Worm (Caenorhabditis elegans): Measurements from ENCODE around the gene C04G6.2.
A peak's percentile ranks its signal among the peaks of the same experiment; 100 is the strongest.

The C04G6.2 gene

DNA sequence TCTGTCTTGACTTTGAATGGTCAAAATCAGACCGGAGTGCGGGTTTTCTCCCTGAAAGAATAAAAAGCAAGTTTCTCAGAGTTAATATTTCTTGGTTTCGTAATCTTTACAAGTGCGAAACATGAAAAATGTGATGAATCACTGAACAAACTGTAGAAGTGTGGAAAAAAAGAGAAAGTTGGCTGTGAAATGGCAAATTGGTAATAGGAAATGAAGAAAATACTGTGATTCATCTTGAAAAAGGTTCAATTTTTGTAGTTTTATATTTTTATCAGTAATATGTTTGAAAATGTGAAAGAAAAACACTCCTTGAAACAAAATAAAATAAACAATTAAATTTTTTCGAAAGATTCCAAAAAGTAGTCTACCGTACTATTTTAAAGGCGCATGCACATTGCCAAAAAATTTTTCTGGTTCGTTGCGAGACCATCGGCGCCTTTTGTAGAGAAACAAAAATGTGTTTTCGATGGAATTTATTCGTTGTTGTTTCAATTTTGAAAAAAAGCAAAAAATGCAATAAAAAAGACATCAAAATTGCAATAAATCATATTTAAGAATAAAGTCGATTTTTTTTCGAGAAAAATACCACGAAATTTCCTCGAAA is 1.3 kb upstream of the C04G6.2 start, which contains the start of gene pld-1:
TSS of gene pld-1 (minus strand) at position 51 of the 604 bp plus-strand sequence.
- TF ChIP-seq ama-1 (optimal IDR thresholded peaks at IDR 0.05), result no peak
- no peak for TF ChIP-seq ama-1 (GFP tag; optimal IDR thresholded peaks at IDR 0.05)
- no peak for TF ChIP-seq snpc-4 (GFP tag; optimal IDR thresholded peaks at IDR 0.05)
- TF ChIP-seq snpc-4 (tag; optimal IDR thresholded peaks at IDR 0.05), result peak in 1 of 4 experiments; percentile 7
- TF ChIP-seq ccch-3 (GFP tag; optimal IDR thresholded peaks at IDR 0.05), result no peak
- no peak for TF ChIP-seq Y56A3A.18 (GFP tag; IDR thresholded peaks at IDR 0.05)
- TF ChIP-seq xnd-1 (tag; optimal IDR thresholded peaks at IDR 0.05), result peak; percentile 93
- peak; percentile 97 for TF ChIP-seq lsl-1 (GFP tag; optimal IDR thresholded peaks at IDR 0.05)
- TF ChIP-seq repo-1 (tag; optimal IDR thresholded peaks at IDR 0.05), result no peak
- TF ChIP-seq nhr-90 (tag; optimal IDR thresholded peaks at IDR 0.05), result no peak
- no peak for TF ChIP-seq B0035.1 (tag; optimal IDR thresholded peaks at IDR 0.05)
- TF ChIP-seq ceh-91 (GFP tag; IDR thresholded peaks at IDR 0.05), result peak; percentile 89
- no peak for TF ChIP-seq B0336.3 (GFP tag; IDR thresholded peaks at IDR 0.05)
- no peak for TF ChIP-seq sptf-2 (GFP tag; optimal IDR thresholded peaks at IDR 0.05)
- no peak for TF ChIP-seq ztf-26 (tag; optimal IDR thresholded peaks at IDR 0.05)
- no peak for TF ChIP-seq somi-1 (GFP tag; optimal IDR thresholded peaks at IDR 0.05)
- TF ChIP-seq bed-2 (GFP tag; IDR thresholded peaks at IDR 0.05), result no peak
- no peak for TF ChIP-seq zim-3 (tag; optimal IDR thresholded peaks at IDR 0.05)
- TF ChIP-seq egrh-3 (GFP tag; IDR thresholded peaks at IDR 0.05), result no peak
- TF ChIP-seq egl-18 (GFP tag; IDR thresholded peaks at IDR 0.05), result no peak
- no peak for TF ChIP-seq nfya-1 (tag; optimal IDR thresholded peaks at IDR 0.05; ENCODE audit: borderline replicate concordance, insufficient read depth)
- TF ChIP-seq madf-3 (GFP tag; IDR thresholded peaks at IDR 0.05), result no peak
- TF ChIP-seq ets-4 (GFP tag; optimal IDR thresholded peaks at IDR 0.05), result no peak
- TF ChIP-seq ceh-27 (GFP tag; optimal IDR thresholded peaks at IDR 0.05), result no peak
- TF ChIP-seq cebp-2 (GFP tag; IDR thresholded peaks at IDR 0.05), result no peak
- no peak for TF ChIP-seq egl-44 (GFP tag; IDR thresholded peaks at IDR 0.05)
- TF ChIP-seq lin-40 (tag; optimal IDR thresholded peaks at IDR 0.05), result no peak
- TF ChIP-seq B0261.1 (tag; optimal IDR thresholded peaks at IDR 0.05), result no peak
- TF ChIP-seq snpc-1.1 (tag; optimal IDR thresholded peaks at IDR 0.05; ENCODE audit: insufficient read depth), result peak; percentile 43
- TF ChIP-seq rec-8 (tag; optimal IDR thresholded peaks at IDR 0.05), result no peak
- TF ChIP-seq F39B2.1 (GFP tag; IDR thresholded peaks at IDR 0.05), result no peak
- peak; percentile 80 for TF ChIP-seq efl-1 (GFP tag; optimal IDR thresholded peaks at IDR 0.05)
- no peak for TF ChIP-seq nfyb-1 (GFP tag; IDR thresholded peaks at IDR 0.05)
- TF ChIP-seq Y79H2A.3 (GFP tag; conservative IDR thresholded peaks at IDR 0.05), result no peak
- TF ChIP-seq F23B12.7 (tag; optimal IDR thresholded peaks at IDR 0.05; ENCODE audit: insufficient read depth), result no peak
- no peak for TF ChIP-seq ekl-4 (GFP tag; IDR thresholded peaks at IDR 0.05)
- no peak for TF ChIP-seq ztf-22 (GFP tag; optimal IDR thresholded peaks at IDR 0.05)
- no peak for TF ChIP-seq nfya-2 (GFP tag; IDR thresholded peaks at IDR 0.05)
- no peak for TF ChIP-seq K11D2.4 (GFP tag; IDR thresholded peaks at IDR 0.05)
- TF ChIP-seq rpc-1 (optimal IDR thresholded peaks at IDR 0.05), result no peak
- no peak for TF ChIP-seq rpc-1 (tag; optimal IDR thresholded peaks at IDR 0.05)
- TF ChIP-seq Y53F4B.3 (GFP tag; IDR thresholded peaks at IDR 0.05), result no peak
- peak; percentile 76 for TF ChIP-seq snpc-3.4 (tag; optimal IDR thresholded peaks at IDR 0.05)
- TF ChIP-seq fkh-3 (tag; optimal IDR thresholded peaks at IDR 0.05), result no peak
- TF ChIP-seq T07F8.4 (tag; optimal IDR thresholded peaks at IDR 0.05), result no peak
- TF ChIP-seq K12H6.12 (tag; optimal IDR thresholded peaks at IDR 0.05), result no peak
- no peak for TF ChIP-seq rcor-1 (GFP tag; IDR thresholded peaks at IDR 0.05)
- no peak for TF ChIP-seq sea-2 (GFP tag; IDR thresholded peaks at IDR 0.05)
- no peak for TF ChIP-seq akir-1 (GFP tag; optimal IDR thresholded peaks at IDR 0.05)

Data from whole organism, young adult.